Fruit fly (Drosophila melanogaster) whole organism, embryonic: ENCODE data around the gene lwr.

Experiments used
- Abd-B ChIP-seq: fragments of 200-800 bp; sonication (Bioruptor generic); optimal IDR thresholded peaks from 2 replicates; lab custom pipeline; 2018; ENCODE audit warnings: missing biosample characterization, mild to moderate bottlenecking, missing genetic modification characterization, moderate library complexity
- Bteb2 ChIP-seq: fragments of 200-800 bp; sonication (Bioruptor generic); optimal IDR thresholded peaks from 2 replicates; lab custom pipeline; 2016; ENCODE audit warnings: missing biosample characterization, missing genetic modification characterization
- C15 ChIP-seq: fragments of 200-800 bp; sonication (Bioruptor generic); IDR thresholded peaks from 3 replicates; pipeline ENCODE4 v1.3.6; 2022; ENCODE audit warnings: missing biosample characterization, missing genetic modification characterization
- CG11398 ChIP-seq: fragments of 200-800 bp; sonication (Bioruptor generic); optimal IDR thresholded peaks from 2 replicates; lab custom pipeline; 2016; ENCODE audit warnings: missing biosample characterization, missing genetic modification characterization
- CG11504 ChIP-seq: fragments of 200-800 bp; sonication (Bioruptor generic); optimal IDR thresholded peaks from 3 replicates; lab custom pipeline; 2019; ENCODE audit warnings: missing biosample characterization, mild to moderate bottlenecking, missing genetic modification characterization, moderate library complexity
- CG12744 ChIP-seq: fragments of 200-800 bp; sonication (Bioruptor generic); optimal IDR thresholded peaks from 2 replicates; lab custom pipeline; 2016; ENCODE audit warnings: missing biosample characterization, missing genetic modification characterization
- CG13894 ChIP-seq: fragments of 200-800 bp; sonication (Bioruptor generic); optimal IDR thresholded peaks from 3 replicates; lab custom pipeline; 2018; ENCODE audit warnings: missing biosample characterization, mild to moderate bottlenecking, missing genetic modification characterization, moderate library complexity
- CG15479 ChIP-seq: fragments of 200-800 bp; sonication (Bioruptor generic); optimal IDR thresholded peaks from 3 replicates; lab custom pipeline; 2019; ENCODE audit warnings: missing biosample characterization, mild to moderate bottlenecking, missing genetic modification characterization, moderate library complexity
- CG1647 ChIP-seq: fragments of 200-800 bp; sonication (Bioruptor generic); optimal IDR thresholded peaks from 3 replicates; lab custom pipeline; 2016; ENCODE audit warnings: missing biosample characterization, missing genetic modification characterization
- CG16779 ChIP-seq: fragments of 200-800 bp; sonication (Bioruptor generic); IDR thresholded peaks from 2 replicates; pipeline ENCODE4 v1.3.6; 2022; ENCODE audit warnings: missing biosample characterization, missing genetic modification characterization
- CG17186 ChIP-seq: fragments of 200-800 bp; sonication (Bioruptor generic); optimal IDR thresholded peaks from 3 replicates; lab custom pipeline; 2017; ENCODE audit warnings: missing biosample characterization, missing genetic modification reagents, missing genetic modification characterization
- CG18476 ChIP-seq: fragments of 200-800 bp; sonication (Bioruptor generic); optimal IDR thresholded peaks from 2 replicates; lab custom pipeline; 2016; ENCODE audit warnings: missing biosample characterization, mild to moderate bottlenecking, missing genetic modification characterization
- CG18599 ChIP-seq: fragments of 200-800 bp; sonication (Bioruptor generic); optimal IDR thresholded peaks from 3 replicates; lab custom pipeline; 2017; ENCODE audit warnings: missing biosample characterization, missing genetic modification characterization, mild to moderate bottlenecking, moderate library complexity, missing genetic modification reagents
- CG32767 ChIP-seq: fragments of 200-800 bp; sonication (Bioruptor generic); IDR thresholded peaks from 2 replicates; pipeline ENCODE4 v1.3.6; 2022; ENCODE audit warnings: missing biosample characterization, missing genetic modification characterization
- CG3281 ChIP-seq: fragments of 200-800 bp; sonication (Bioruptor generic); optimal IDR thresholded peaks from 3 replicates; lab custom pipeline; 2017; ENCODE audit warnings: missing biosample characterization, mild to moderate bottlenecking, missing genetic modification characterization
- CG34224 ChIP-seq: fragments of 200-800 bp; sonication (Bioruptor generic); IDR thresholded peaks from 3 replicates; pipeline ENCODE4 v1.3.6; 2022; ENCODE audit warnings: missing biosample characterization, missing genetic modification characterization; ENCODE audit not compliant: partially characterized antibody
- CG3995 ChIP-seq: fragments of 200-800 bp; sonication (Bioruptor generic); optimal IDR thresholded peaks from 3 replicates; lab custom pipeline; 2016; ENCODE audit warnings: missing biosample characterization, missing genetic modification characterization
- CG42726 ChIP-seq: fragments of 200-800 bp; sonication (Bioruptor generic); IDR thresholded peaks from 2 replicates; pipeline ENCODE4 v1.3.6; 2022; ENCODE audit warnings: missing biosample characterization, missing genetic modification characterization; ENCODE audit not compliant: partially characterized antibody
- CG4617 ChIP-seq: fragments of 200-800 bp; sonication (Bioruptor generic); optimal IDR thresholded peaks from 3 replicates; lab custom pipeline; 2016; ENCODE audit warnings: missing biosample characterization, missing genetic modification characterization, borderline replicate concordance
- CG4707 ChIP-seq: fragments of 200-800 bp; sonication (Bioruptor generic); optimal IDR thresholded peaks from 2 replicates; lab custom pipeline; 2018; ENCODE audit warnings: missing biosample characterization, mild to moderate bottlenecking, missing genetic modification characterization, moderate library complexity
- CG6765 ChIP-seq: fragments of 200-800 bp; sonication (Bioruptor generic); optimal IDR thresholded peaks from 3 replicates; lab custom pipeline; 2017; ENCODE audit warnings: missing biosample characterization, mild to moderate bottlenecking, missing genetic modification characterization
- CG6854 ChIP-seq: fragments of 200-800 bp; sonication (Bioruptor generic); optimal IDR thresholded peaks from 3 replicates; lab custom pipeline; 2017; ENCODE audit warnings: missing biosample characterization, mild to moderate bottlenecking, missing genetic modification characterization
- CG8359 ChIP-seq: fragments of 200-800 bp; sonication (Bioruptor generic); optimal IDR thresholded peaks from 2 replicates; lab custom pipeline; 2017; ENCODE audit warnings: missing biosample characterization, mild to moderate bottlenecking, missing genetic modification characterization, borderline replicate concordance
- CG8388 ChIP-seq: fragments of 200-800 bp; sonication (Bioruptor generic); optimal IDR thresholded peaks from 2 replicates; lab custom pipeline; 2019; ENCODE audit warnings: missing biosample characterization, mild to moderate bottlenecking, missing genetic modification characterization, moderate library complexity
- CG8478 ChIP-seq: fragments of >200 bp; optimal IDR thresholded peaks from 2 replicates; lab custom pipeline; 2018
- CG8765 ChIP-seq: fragments of 200-800 bp; sonication (Bioruptor generic); IDR thresholded peaks from 2 replicates; pipeline ENCODE4 v1.3.6; 2022; ENCODE audit warnings: missing biosample characterization, missing genetic modification characterization
- CG9437 ChIP-seq: fragments of 200-800 bp; sonication (Bioruptor generic); optimal IDR thresholded peaks from 2 replicates; lab custom pipeline; 2018; ENCODE audit warnings: missing biosample characterization, mild to moderate bottlenecking, missing genetic modification characterization
- CTCF ChIP-seq: fragments of 200-800 bp; sonication (Bioruptor generic); optimal IDR thresholded peaks from 2 replicates; lab custom pipeline; 2017; ENCODE audit warnings: missing biosample characterization, mild to moderate bottlenecking, missing genetic modification characterization, moderate library complexity
- Dad ChIP-seq: fragments of 200-800 bp; sonication (Bioruptor generic); optimal IDR thresholded peaks from 3 replicates; lab custom pipeline; 2016; ENCODE audit warnings: missing biosample characterization, missing genetic modification characterization
- Deaf1 ChIP-seq: fragments of 200-800 bp; optimal IDR thresholded peaks from 3 replicates; lab custom pipeline; 2019; ENCODE audit warnings: missing biosample characterization, mild to moderate bottlenecking, missing genetic modification characterization, moderate library complexity
- Dp ChIP-seq: fragments of 200-800 bp; sonication (Bioruptor generic); optimal IDR thresholded peaks from 2 replicates; lab custom pipeline; 2018; ENCODE audit warnings: missing biosample characterization, mild to moderate bottlenecking, missing genetic modification characterization, moderate library complexity
- Fer1 ChIP-seq: fragments of 200-800 bp; sonication (Bioruptor generic); optimal IDR thresholded peaks from 2 replicates; lab custom pipeline; 2017; ENCODE audit warnings: missing biosample characterization, mild to moderate bottlenecking, missing genetic modification characterization
- Fer3 ChIP-seq: fragments of 200-800 bp; sonication (Bioruptor generic); optimal IDR thresholded peaks from 2 replicates; lab custom pipeline; 2018; ENCODE audit warnings: missing biosample characterization, mild to moderate bottlenecking, missing genetic modification characterization, moderate library complexity
- HmgD ChIP-seq: fragments of 200-800 bp; sonication (Bioruptor generic); optimal IDR thresholded peaks from 3 replicates; lab custom pipeline; 2016; ENCODE audit warnings: missing biosample characterization, missing genetic modification characterization
- Hr39 ChIP-seq: fragments of >200 bp; optimal IDR thresholded peaks from 2 replicates; lab custom pipeline; 2017
- Lhr ChIP-seq: fragments of 200-800 bp; sonication (Bioruptor generic); optimal IDR thresholded peaks from 3 replicates; lab custom pipeline; 2017; ENCODE audit warnings: mild to moderate bottlenecking, missing biosample characterization, missing genetic modification reagents, missing genetic modification characterization
- ara ChIP-seq: fragments of 200-800 bp; sonication (Bioruptor generic); IDR thresholded peaks from 2 replicates; pipeline ENCODE4 v1.3.6; 2022; ENCODE audit warnings: missing biosample characterization, missing genetic modification characterization
- az2 ChIP-seq: fragments of 200-800 bp; sonication (Bioruptor generic); optimal IDR thresholded peaks from 3 replicates; lab custom pipeline; 2016; ENCODE audit warnings: missing biosample characterization, missing genetic modification characterization
- bab2 ChIP-seq: fragments of 200-800 bp; sonication (Bioruptor generic); optimal IDR thresholded peaks from 2 replicates; lab custom pipeline; 2016; ENCODE audit warnings: missing biosample characterization, missing genetic modification characterization
- br ChIP-seq: fragments of >200 bp; optimal IDR thresholded peaks from 2 replicates; lab custom pipeline; 2017
- emc ChIP-seq: fragments of 200-800 bp; sonication (Bioruptor generic); optimal IDR thresholded peaks from 2 replicates; lab custom pipeline; 2016; ENCODE audit warnings: missing biosample characterization, missing genetic modification characterization
- fd102C ChIP-seq: fragments of 200-800 bp; sonication (Bioruptor generic); optimal IDR thresholded peaks from 2 replicates; lab custom pipeline; 2018; ENCODE audit warnings: missing biosample characterization, mild to moderate bottlenecking, missing genetic modification characterization, moderate library complexity
- gem ChIP-seq: fragments of 200-800 bp; sonication (Bioruptor generic); optimal IDR thresholded peaks from 2 replicates; lab custom pipeline; 2019; ENCODE audit warnings: missing biosample characterization, mild to moderate bottlenecking, missing genetic modification characterization, moderate library complexity
- lab ChIP-seq: fragments of 200-800 bp; sonication (Bioruptor generic); optimal IDR thresholded peaks from 3 replicates; lab custom pipeline; 2017; ENCODE audit warnings: missing biosample characterization, missing genetic modification characterization, mild to moderate bottlenecking, moderate library complexity, missing genetic modification reagents
- nerfin-2 ChIP-seq: fragments of 200-800 bp; sonication (Bioruptor generic); IDR thresholded peaks from 2 replicates; pipeline ENCODE4 v1.3.6; 2022; ENCODE audit warnings: missing biosample characterization, missing genetic modification characterization; ENCODE audit not compliant: partially characterized antibody
- oc ChIP-seq: fragments of 200-800 bp; sonication (Bioruptor generic); optimal IDR thresholded peaks from 2 replicates; lab custom pipeline; 2018; ENCODE audit warnings: missing biosample characterization, mild to moderate bottlenecking, missing genetic modification characterization, moderate library complexity
- sens ChIP-seq: fragments of 200-800 bp; sonication (Bioruptor generic); peaks from one replicate; lab custom pipeline; 2016; ENCODE audit warnings: missing biosample characterization, missing genetic modification characterization
- shn ChIP-seq: fragments of 200-800 bp; sonication (Bioruptor generic); optimal IDR thresholded peaks from 3 replicates; lab custom pipeline; 2016; ENCODE audit warnings: missing biosample characterization, missing genetic modification characterization
- slp2 ChIP-seq: fragments of 200-800 bp; sonication (Bioruptor generic); optimal IDR thresholded peaks from 2 replicates; lab custom pipeline; 2016; ENCODE audit warnings: missing biosample characterization, missing genetic modification characterization
- tin ChIP-seq: fragments of 200-800 bp; sonication (Bioruptor generic); optimal IDR thresholded peaks from 3 replicates; lab custom pipeline; 2016; ENCODE audit warnings: missing biosample characterization, missing genetic modification characterization
- z ChIP-seq: fragments of 200-800 bp; sonication (Bioruptor generic); IDR thresholded peaks from 3 replicates; pipeline ENCODE4 v1.3.6; 2022; ENCODE audit warnings: missing biosample characterization, missing genetic modification characterization

lwr gene

dm6 chr2L:520331-521000 lies 21.9 kb downstream of the lwr start (continued):
- TF ChIP-seq CG17186 (no peak), shn (peak; percentile 70), CG8765 (GFP tag; lab: Robert Waterston, UW) (peak; percentile 38; the same call in 1 of the 2 replicates), CG8478 (lab: Kevin White, UChicago) (no peak), emc (GFP tag; lab: Kevin White, UChicago) (no peak), gem (tag; lab: Kevin White, UChicago) (peak; percentile 94), CG12744 (GFP tag; lab: Kevin White, UChicago) (peak; percentile 81), CG6854 (GFP tag; lab: Kevin White, UChicago) (peak; percentile 58), CG18476 (GFP tag; lab: Kevin White, UChicago) (peak; percentile 87), CG11504 (tag; lab: Kevin White, UChicago) (peak; percentile 95), Fer3 (peak; percentile 63), bab2 (GFP tag; lab: Kevin White, UChicago) (peak; percentile 87), CG9437 (GFP tag; lab: Kevin White, UChicago) (peak; percentile 66), HmgD (GFP tag; lab: Kevin White, UChicago) (peak; percentile 65), CG16779 (GFP tag; lab: Robert Waterston, UW) (0 out of 2 replicates have a peak, but pooled peaks have one; percentile 59), fd102C (peak; percentile 32), CG8388 (peak; percentile 93), Deaf1 (tag; lab: Kevin White, UChicago) (peak; percentile 66), CG3281 (GFP tag; lab: Kevin White, UChicago) (peak; percentile 25), slp2 (peak; percentile 64), Dad (peak; percentile 77), CG34224 (no peak), CG32767 (peak; percentile 80), Hr39 (no peak), CG11398 (GFP tag; lab: Kevin White, UChicago) (peak; percentile 68), br (lab: Kevin White, UChicago) (no peak), nerfin-2 (GFP tag; lab: Robert Waterston, UW) (no peak), Dp (GFP tag; lab: Kevin White, UChicago) (no peak), Lhr (peak; percentile 70), CG3995 (no peak), CG4707 (GFP tag; lab: Kevin White, UChicago) (peak; percentile 85), tin (GFP tag; lab: Kevin White, UChicago) (peak; percentile 86), ara (GFP tag; lab: Robert Waterston, UW) (peak; percentile 90), Abd-B (GFP tag; lab: Kevin White, UChicago) (peak; percentile 88), az2 (peak; percentile 90), CG42726 (GFP tag; lab: Robert Waterston, UW) (no peak), C15 (GFP tag; lab: Robert Waterston, UW) (no peak), CG6765 (GFP tag; lab: Kevin White, UChicago) (no peak), CTCF (GFP tag; lab: Kevin White, UChicago) (no peak), z (GFP tag; lab: Robert Waterston, UW) (peak; percentile 48; the same call in 1 of the 3 replicates), CG15479 (GFP tag; lab: Kevin White, UChicago) (no peak), oc (peak; percentile 89), CG18599 (GFP tag; lab: Kevin White, UChicago) (peak; percentile 77), CG13894 (tag; lab: Kevin White, UChicago) (no peak), CG8359 (GFP tag; lab: Kevin White, UChicago) (peak; percentile 42), CG1647 (peak; percentile 80), Bteb2 (GFP tag; lab: Kevin White, UChicago) (peak; percentile 65), lab (GFP tag; lab: Kevin White, UChicago) (peak; percentile 73), CG4617 (GFP tag; lab: Kevin White, UChicago) (peak; percentile 57), Fer1 (GFP tag; lab: Kevin White, UChicago) (peak; percentile 78), sens (GFP tag; lab: Kevin White, UChicago) (peak; percentile 99)
